Worm (Caenorhabditis elegans): Measurements from ENCODE around the gene ncx-2.

- TF ChIP-seq nhr-25 (tag; optimal IDR thresholded peaks at IDR 0.05; ENCODE audit: borderline replicate concordance, insufficient read depth), result no peak
- no peak for TF ChIP-seq snpc-4 (tag; optimal IDR thresholded peaks at IDR 0.05)
- TF ChIP-seq lin-13 (GFP tag; optimal IDR thresholded peaks at IDR 0.05), result no peak
- TF ChIP-seq ama-1 (optimal IDR thresholded peaks at IDR 0.05), result no peak
- TF ChIP-seq aly-2 (tag; optimal IDR thresholded peaks at IDR 0.05), result no peak
- no peak for TF ChIP-seq Y5F2A.4 (GFP tag; optimal IDR thresholded peaks at IDR 0.05)
- TF ChIP-seq jun-1 (tag; optimal IDR thresholded peaks at IDR 0.05), result no peak
- no peak for TF ChIP-seq egl-27 (tag; optimal IDR thresholded peaks at IDR 0.05)
- no peak for TF ChIP-seq lsy-2 (tag; optimal IDR thresholded peaks at IDR 0.05)
These were observed 40.5 kb upstream of the ncx-2 start, which contains the start of gene cest-30 for ce11 chrV:5262999-5263398.
